Fruit fly (Drosophila melanogaster): Measurements from ENCODE around the gene CG10237.

The CG10237 gene

dm6 chr2L:19398317-19399234, 44.0 kb downstream of the CG10237 start, which contains the start of gene CG17544 (continued):
- TF ChIP-seq CG15269 (tag; optimal IDR thresholded peaks at IDR 0.05) (peak; percentile 81), Atf-2 (GFP tag; optimal IDR thresholded peaks at IDR 0.05) (no peak), btn (GFP tag; optimal IDR thresholded peaks at IDR 0.05) (no peak), grn (GFP tag; optimal IDR thresholded peaks at IDR 0.05) (no peak), stc (GFP tag; IDR thresholded peaks at IDR 0.05) (peak; percentile 7; the same call in 1 of the 2 replicates), zfh2 (GFP tag; optimal IDR thresholded peaks at IDR 0.05) (peak; percentile 58), sd (tag; optimal IDR thresholded peaks at IDR 0.05) (peak; percentile 75), CG8478 (optimal IDR thresholded peaks at IDR 0.05) (no peak), tll (GFP tag; optimal IDR thresholded peaks at IDR 0.05) (no peak), CG1233 (GFP tag; optimal IDR thresholded peaks at IDR 0.05) (peak; percentile 89), NFAT (GFP tag; IDR thresholded peaks at IDR 0.05) (peak; percentile 70), Trl (optimal IDR thresholded peaks at IDR 0.05) (peak; percentile 67 to 71), Trl (GFP tag; optimal IDR thresholded peaks at IDR 0.05) (peak; percentile 14), CG32772 (GFP tag; IDR thresholded peaks at IDR 0.05) (peak; percentile 37; the same call in 1 of the 2 replicates), CG13287 (GFP tag; IDR thresholded peaks at IDR 0.05; ENCODE audit: partially characterized antibody) (peak; percentile 49; the same call in 1 of the 2 replicates), Lhr (GFP tag; optimal IDR thresholded peaks at IDR 0.05) (peak; percentile 8), ap (GFP tag; IDR thresholded peaks at IDR 0.05) (0 out of 2 replicates have a peak, but pooled peaks have one; percentile 10), CG7987 (GFP tag; optimal IDR thresholded peaks at IDR 0.05) (peak; percentile 29), pzg (GFP tag; optimal IDR thresholded peaks at IDR 0.05) (peak; percentile 9), Fer1 (GFP tag; optimal IDR thresholded peaks at IDR 0.05) (peak; percentile 87), Sin3A (optimal IDR thresholded peaks at IDR 0.05) (no peak), tio (GFP tag; optimal IDR thresholded peaks at IDR 0.05) (peak; percentile 52), bowl (GFP tag; IDR thresholded peaks at IDR 0.05) (no peak), Side (GFP tag; optimal IDR thresholded peaks at IDR 0.05) (peak; percentile 23), CG3847 (GFP tag; IDR thresholded peaks at IDR 0.05) (peak; percentile 56; the same call in 1 of the 2 replicates), CG10209 (GFP tag; optimal IDR thresholded peaks at IDR 0.05) (peak; percentile 86), crol (GFP tag; IDR thresholded peaks at IDR 0.05) (peak; percentile 99), tap (tag; optimal IDR thresholded peaks at IDR 0.05) (peak; percentile 72), CG8089 (GFP tag; optimal IDR thresholded peaks at IDR 0.05) (peak; percentile 100), CG14710 (tag; optimal IDR thresholded peaks at IDR 0.05) (peak; percentile 83), Doc3 (GFP tag; IDR thresholded peaks at IDR 0.05; ENCODE audit: partially characterized antibody) (no peak), Hmr (GFP tag; optimal IDR thresholded peaks at IDR 0.05) (peak; percentile 91), Lpt (GFP tag; optimal IDR thresholded peaks at IDR 0.05) (no peak), CG9727 (GFP tag; optimal IDR thresholded peaks at IDR 0.05) (peak; percentile 86), CG11695 (GFP tag; IDR thresholded peaks at IDR 0.05) (0 out of 3 replicates have a peak, but pooled peaks have one; percentile 64), CG11247 (GFP tag; IDR thresholded peaks at IDR 0.05) (no peak), gsb (GFP tag; IDR thresholded peaks at IDR 0.05) (0 out of 2 replicates have a peak, but pooled peaks have one; percentile 37), CG3163 (GFP tag; optimal IDR thresholded peaks at IDR 0.05) (peak; percentile 62), lov (optimal IDR thresholded peaks at IDR 0.05) (no peak), lov (GFP tag; IDR thresholded peaks at IDR 0.05) (no peak), h (optimal IDR thresholded peaks at IDR 0.05) (no peak), CG6254 (GFP tag; optimal IDR thresholded peaks at IDR 0.05) (peak; percentile 53), CG3407 (GFP tag; optimal IDR thresholded peaks at IDR 0.05) (peak; percentile 36), tin (GFP tag; optimal IDR thresholded peaks at IDR 0.05) (peak; percentile 49), peb (GFP tag; IDR thresholded peaks at IDR 0.05) (no peak), eve (GFP tag; optimal IDR thresholded peaks at IDR 0.05) (peak in 1 of 2 experiments; percentile 10), CG16813 (GFP tag; IDR thresholded peaks at IDR 0.05; ENCODE audit: partially characterized antibody) (no peak), tx (GFP tag; optimal IDR thresholded peaks at IDR 0.05) (no peak), Mrtf (GFP tag; IDR thresholded peaks at IDR 0.05) (0 out of 3 replicates have a peak, but pooled peaks have one; percentile 52)
